Worm (Caenorhabditis elegans): ENCODE measurements around the gene str-165.

str-165 gene

ce11 chrV:13787225-13787898 lies 43.6 kb upstream of the str-165 start, which contains the start of the genes F53C11.4 and F53C11.5:
TSS of gene F53C11.4 (minus strand) at chrV:13787352.
TSS of gene F53C11.5 (plus strand) at chrV:13787549.
- TF ChIP-seq nhr-28 (tag; optimal IDR thresholded peaks at IDR 0.05), result no peak
- TF ChIP-seq mml-1 (tag; optimal IDR thresholded peaks at IDR 0.05), result no peak
- peak; percentile 88 for TF ChIP-seq pha-4 (tag; optimal IDR thresholded peaks at IDR 0.05)
- no peak for TF ChIP-seq aly-2 (tag; optimal IDR thresholded peaks at IDR 0.05)
- peak; percentile 3 for TF ChIP-seq hmg-11 (tag; optimal IDR thresholded peaks at IDR 0.05)
- no peak for TF ChIP-seq daf-12 (tag; optimal IDR thresholded peaks at IDR 0.05)
- TF ChIP-seq elt-1 (tag; optimal IDR thresholded peaks at IDR 0.05), result no peak
- TF ChIP-seq pqm-1 (tag; optimal IDR thresholded peaks at IDR 0.05), result peak; percentile 46
- TF ChIP-seq jun-1 (tag; optimal IDR thresholded peaks at IDR 0.05), result peak; percentile 66
- no peak for TF ChIP-seq eor-1 (tag; optimal IDR thresholded peaks at IDR 0.05)
- TF ChIP-seq lin-39 (tag; optimal IDR thresholded peaks at IDR 0.05), result peak; percentile 48
- TF ChIP-seq fos-1 (tag; optimal IDR thresholded peaks at IDR 0.05), result no peak
- TF ChIP-seq skn-1 (tag; optimal IDR thresholded peaks at IDR 0.05), result no peak
- no peak for TF ChIP-seq sea-2 (GFP tag; optimal IDR thresholded peaks at IDR 0.05)
- no peak for TF ChIP-seq R02D3.7 (tag; optimal IDR thresholded peaks at IDR 0.05)
- TF ChIP-seq ceh-82 (tag; optimal IDR thresholded peaks at IDR 0.05), result no peak
- peak; percentile 29 for TF ChIP-seq ama-1 (optimal IDR thresholded peaks at IDR 0.05)
- no peak for TF ChIP-seq ztf-11 (tag; optimal IDR thresholded peaks at IDR 0.05)
- TF ChIP-seq unc-62 (GFP tag; optimal IDR thresholded peaks at IDR 0.05), result no peak
- TF ChIP-seq nhr-12 (tag; optimal IDR thresholded peaks at IDR 0.05), result no peak
- no peak for TF ChIP-seq egl-5 (tag; optimal IDR thresholded peaks at IDR 0.05)
- no peak for TF ChIP-seq egl-27 (tag; optimal IDR thresholded peaks at IDR 0.05)
- peak; percentile 69 for TF ChIP-seq elt-2 (tag; optimal IDR thresholded peaks at IDR 0.05)
- peak; percentile 36 for TF ChIP-seq lsy-12 (tag; optimal IDR thresholded peaks at IDR 0.05)
- TF ChIP-seq lin-15B (tag; optimal IDR thresholded peaks at IDR 0.05), result peak; percentile 3
- TF ChIP-seq nhr-11 (tag; optimal IDR thresholded peaks at IDR 0.05), result no peak
- TF ChIP-seq elt-3 (tag; optimal IDR thresholded peaks at IDR 0.05), result no peak
- TF ChIP-seq ceh-28 (tag; optimal IDR thresholded peaks at IDR 0.05), result peak; percentile 30
- TF ChIP-seq unc-39 (tag; optimal IDR thresholded peaks at IDR 0.05), result no peak
- peak; percentile 45 for TF ChIP-seq nfya-1 (tag; optimal IDR thresholded peaks at IDR 0.05; ENCODE audit: insufficient read depth)
- TF ChIP-seq tbx-2 (tag; optimal IDR thresholded peaks at IDR 0.05), result no peak
- TF ChIP-seq ztf-4 (tag; optimal IDR thresholded peaks at IDR 0.05), result no peak
- no peak for TF ChIP-seq nhr-76 (tag; optimal IDR thresholded peaks at IDR 0.05)
- TF ChIP-seq nhr-43 (tag; optimal IDR thresholded peaks at IDR 0.05; ENCODE audit: poor library complexity, severe bottlenecking), result no peak
- no peak for TF ChIP-seq ceh-9 (tag; optimal IDR thresholded peaks at IDR 0.05)
- no peak for TF ChIP-seq snpc-4 (tag; optimal IDR thresholded peaks at IDR 0.05)
- TF ChIP-seq mdl-1 (tag; optimal IDR thresholded peaks at IDR 0.05), result no peak
- TF ChIP-seq nhr-25 (tag; optimal IDR thresholded peaks at IDR 0.05), result no peak
- TF ChIP-seq fkh-10 (GFP tag; optimal IDR thresholded peaks at IDR 0.05), result no peak
- TF ChIP-seq fkh-2 (tag; optimal IDR thresholded peaks at IDR 0.05), result no peak
- no peak for TF ChIP-seq nhr-67 (tag; optimal IDR thresholded peaks at IDR 0.05)
- TF ChIP-seq zag-1 (tag; optimal IDR thresholded peaks at IDR 0.05), result no peak
- TF ChIP-seq nhr-237 (tag; optimal IDR thresholded peaks at IDR 0.05), result no peak
- TF ChIP-seq ceh-16 (tag; optimal IDR thresholded peaks at IDR 0.05), result no peak
- no peak for TF ChIP-seq nhr-77 (tag; optimal IDR thresholded peaks at IDR 0.05)
- TF ChIP-seq ZK546.5 (tag; optimal IDR thresholded peaks at IDR 0.05), result no peak
- TF ChIP-seq nhr-23 (tag; optimal IDR thresholded peaks at IDR 0.05), result peak; percentile 91
